Fruit fly (Drosophila melanogaster): ENCODE data around the gene CG7565.

CG7565 gene

dm6 chr3L:8137448-8137906 is 45.9 kb upstream of the CG7565 start, which contains the start of the genes Setx and mus301 (continued):
- TF ChIP-seq spab (GFP tag; optimal IDR thresholded peaks at IDR 0.05) (no peak), CG31627 (GFP tag; optimal IDR thresholded peaks at IDR 0.05) (peak; percentile 88), CG6854 (GFP tag; optimal IDR thresholded peaks at IDR 0.05) (no peak), salr (GFP tag; optimal IDR thresholded peaks at IDR 0.05) (peak in 1 of 2 experiments; percentile 3), CG9139 (GFP tag; optimal IDR thresholded peaks at IDR 0.05) (no peak), Gug (GFP tag; IDR thresholded peaks at IDR 0.05) (peak; percentile 64), CG11294 (GFP tag; IDR thresholded peaks at IDR 0.05) (no peak; the same call in 1 of the 2 replicates), CG3919 (GFP tag; optimal IDR thresholded peaks at IDR 0.05) (no peak), CG1621 (tag; optimal IDR thresholded peaks at IDR 0.05) (no peak), CG11902 (GFP tag; optimal IDR thresholded peaks at IDR 0.05) (peak; percentile 61), topi (GFP tag; optimal IDR thresholded peaks at IDR 0.05) (no peak), OdsH (GFP tag; optimal IDR thresholded peaks at IDR 0.05) (no peak), acj6 (GFP tag; optimal IDR thresholded peaks at IDR 0.05) (peak; percentile 81), CG8632 (GFP tag; optimal IDR thresholded peaks at IDR 0.05) (no peak)

dm6 chr3L:8128396-8129050 is 36.9 kb upstream of the CG7565 start:
- TF ChIP-seq spab (GFP tag; optimal IDR thresholded peaks at IDR 0.05) = no peak
- no peak for TF ChIP-seq salr (GFP tag; optimal IDR thresholded peaks at IDR 0.05)
- no peak for TF ChIP-seq eg (GFP tag; IDR thresholded peaks at IDR 0.05)
- TF ChIP-seq cyc (GFP tag; optimal IDR thresholded peaks at IDR 0.05) = no peak
- 0 out of 3 replicates have a peak, but pooled peaks have one; percentile 20 for TF ChIP-seq CG8119 (GFP tag; IDR thresholded peaks at IDR 0.05)
- TF ChIP-seq CG11902 (GFP tag; optimal IDR thresholded peaks at IDR 0.05) = no peak
- no peak for TF ChIP-seq achi (GFP tag; optimal IDR thresholded peaks at IDR 0.05)
- peak; percentile 49 for TF ChIP-seq Eip78C (GFP tag)
- peak; percentile 77 for TF ChIP-seq vri (GFP tag; optimal IDR thresholded peaks at IDR 0.05)
- 0 out of 2 replicates have a peak, but pooled peaks have one; percentile 10 for TF ChIP-seq CG15336 (GFP tag; IDR thresholded peaks at IDR 0.05)
- no peak for TF ChIP-seq Ets96B (tag; optimal IDR thresholded peaks at IDR 0.05)
- TF ChIP-seq CG10669 (GFP tag; optimal IDR thresholded peaks at IDR 0.05) = no peak
- no peak for TF ChIP-seq esn (GFP tag; optimal IDR thresholded peaks at IDR 0.05)

DNA sequence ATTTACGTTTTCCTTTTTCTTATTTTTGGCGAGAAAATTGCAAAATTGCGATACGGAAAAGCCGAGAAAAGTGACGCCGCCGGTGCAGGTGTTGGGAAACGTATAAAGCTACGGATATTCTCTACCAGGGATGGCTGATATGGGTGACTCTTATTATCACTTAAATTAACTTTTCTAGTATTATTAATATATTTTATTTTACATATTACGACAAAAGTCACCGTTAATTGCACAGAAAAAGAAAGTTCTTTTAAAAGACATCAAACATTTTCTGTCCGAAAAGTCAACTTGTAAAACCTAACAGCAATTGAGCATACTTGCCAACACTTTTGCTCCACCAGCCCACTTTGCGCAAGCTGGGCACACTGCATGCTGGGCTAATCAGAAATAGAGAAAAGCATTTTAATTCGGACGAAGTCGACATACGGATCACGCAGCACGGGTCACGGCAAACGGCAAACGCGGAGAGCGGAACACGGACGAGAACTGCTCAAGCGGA is 36.2 kb upstream of the CG7565 start, which contains the start of the genes Cds and Uba2:
Cds (plus strand) TSS at position 51 of the 499 bp plus-strand sequence.
Uba2 (minus strand) TSS at position 107 of the 499 bp plus-strand sequence.
- TF ChIP-seq Lpt (GFP tag; optimal IDR thresholded peaks at IDR 0.05) = peak; percentile 79
- TF ChIP-seq ss (GFP tag; optimal IDR thresholded peaks at IDR 0.05) = peak in 1 of 2 experiments; percentile 85
- peak; percentile 84 for TF ChIP-seq Hr39 (GFP tag; optimal IDR thresholded peaks at IDR 0.05)
- TF ChIP-seq Gug (GFP tag; IDR thresholded peaks at IDR 0.05) = peak; percentile 85
- TF ChIP-seq CG7368 (GFP tag; optimal IDR thresholded peaks at IDR 0.05) = peak; percentile 72
- peak; percentile 82 for TF ChIP-seq Eip75B (GFP tag; optimal IDR thresholded peaks at IDR 0.05)
- peak; percentile 83; the same call in 2 of the 3 replicates for TF ChIP-seq CG8119 (GFP tag; IDR thresholded peaks at IDR 0.05)
- TF ChIP-seq acj6 (GFP tag; optimal IDR thresholded peaks at IDR 0.05) = peak; percentile 92
- peak; percentile 79 for TF ChIP-seq CG11902 (GFP tag; optimal IDR thresholded peaks at IDR 0.05)
- peak; percentile 83 for TF ChIP-seq CG6792 (GFP tag; optimal IDR thresholded peaks at IDR 0.05)
- TF ChIP-seq svp (GFP tag) = peak; percentile 96
- TF ChIP-seq lz (GFP tag; optimal IDR thresholded peaks at IDR 0.05) = peak; percentile 87
- peak; percentile 81 for TF ChIP-seq dac (GFP tag; optimal IDR thresholded peaks at IDR 0.05)
- peak; percentile 88 for TF ChIP-seq esn (GFP tag; optimal IDR thresholded peaks at IDR 0.05)
- peak; percentile 81 for TF ChIP-seq Sox102F (GFP tag; optimal IDR thresholded peaks at IDR 0.05)
- TF ChIP-seq fd85E (GFP tag; optimal IDR thresholded peaks at IDR 0.05) = peak; percentile 74
- TF ChIP-seq Smox (GFP tag; optimal IDR thresholded peaks at IDR 0.05) = no peak
- TF ChIP-seq spab (GFP tag; optimal IDR thresholded peaks at IDR 0.05) = no peak
- TF ChIP-seq CG32006 (GFP tag; optimal IDR thresholded peaks at IDR 0.05) = peak; percentile 90
- TF ChIP-seq CG8319 (GFP tag; optimal IDR thresholded peaks at IDR 0.05) = peak; percentile 82
- peak; percentile 83 for TF ChIP-seq CG31627 (GFP tag; optimal IDR thresholded peaks at IDR 0.05)
- TF ChIP-seq dsx (GFP tag; optimal IDR thresholded peaks at IDR 0.05; ENCODE audit: poor library complexity, severe bottlenecking) = peak; percentile 71
- peak; percentile 78 for TF ChIP-seq Ets21C (GFP tag; optimal IDR thresholded peaks at IDR 0.05)
- peak; percentile 84 for TF ChIP-seq Eip93F (GFP tag; optimal IDR thresholded peaks at IDR 0.05)
- TF ChIP-seq CG6854 (GFP tag; optimal IDR thresholded peaks at IDR 0.05) = peak; percentile 58
- TF ChIP-seq Eip78C (GFP tag) = peak; percentile 89
- no peak for TF ChIP-seq Met (GFP tag; optimal IDR thresholded peaks at IDR 0.05)
- peak; percentile 88 for TF ChIP-seq CG34406 (GFP tag; optimal IDR thresholded peaks at IDR 0.05)
- peak; percentile 86 for TF ChIP-seq cyc (GFP tag; optimal IDR thresholded peaks at IDR 0.05)
- peak; percentile 85 for TF ChIP-seq vri (GFP tag; optimal IDR thresholded peaks at IDR 0.05)
- peak; percentile 67 to 82 for TF ChIP-seq salr (GFP tag; optimal IDR thresholded peaks at IDR 0.05)
- TF ChIP-seq net (GFP tag; optimal IDR thresholded peaks at IDR 0.05) = peak; percentile 85
- TF ChIP-seq topi (GFP tag; optimal IDR thresholded peaks at IDR 0.05) = peak; percentile 78
- peak; percentile 86 for TF ChIP-seq CG15336 (GFP tag; IDR thresholded peaks at IDR 0.05)
